Worm (Caenorhabditis elegans): ENCODE data around the gene R09E10.1.

The R09E10.1 gene

ce11 chrIV:10342361-10342706, 19.8 kb upstream of the R09E10.1 start (continued):
- TF ChIP-seq lin-13 (GFP tag; optimal IDR thresholded peaks at IDR 0.05) (no peak), sem-4 (tag; optimal IDR thresholded peaks at IDR 0.05) (no peak), nhr-21 (tag; optimal IDR thresholded peaks at IDR 0.05) (peak; percentile 84), ZK546.5 (tag; optimal IDR thresholded peaks at IDR 0.05) (no peak), gmeb-1 (tag; optimal IDR thresholded peaks at IDR 0.05) (peak; percentile 46), C34F6.9 (tag; optimal IDR thresholded peaks at IDR 0.05) (no peak), ztf-4 (tag; optimal IDR thresholded peaks at IDR 0.05) (peak; percentile 77), unc-39 (tag; optimal IDR thresholded peaks at IDR 0.05) (no peak), lsy-2 (tag; optimal IDR thresholded peaks at IDR 0.05) (peak in 1 of 2 experiments; percentile 52), unc-55 (GFP tag; optimal IDR thresholded peaks at IDR 0.05) (peak; percentile 87), ztf-1 (GFP tag; conservative IDR thresholded peaks at IDR 0.05) (no peak)

- peak; percentile 23 for TF ChIP-seq lin-11 (tag; optimal IDR thresholded peaks at IDR 0.05)
- TF ChIP-seq unc-55 (GFP tag; optimal IDR thresholded peaks at IDR 0.05), result no peak
- TF ChIP-seq C34F6.9 (tag; optimal IDR thresholded peaks at IDR 0.05), result peak; percentile 40
- TF ChIP-seq sma-9 (GFP tag; optimal IDR thresholded peaks at IDR 0.05), result peak; percentile 28
- TF ChIP-seq sma-9 (tag; optimal IDR thresholded peaks at IDR 0.05), result no peak
- TF ChIP-seq mdl-1 (tag; optimal IDR thresholded peaks at IDR 0.05), result peak in 1 of 2 experiments; percentile 36
- no peak for TF ChIP-seq ztf-1 (GFP tag; conservative IDR thresholded peaks at IDR 0.05)
- TF ChIP-seq ama-1 (optimal IDR thresholded peaks at IDR 0.05), result no peak
- TF ChIP-seq egl-27 (tag; optimal IDR thresholded peaks at IDR 0.05), result no peak
- peak; percentile 34 for TF ChIP-seq nhr-129 (tag; optimal IDR thresholded peaks at IDR 0.05)
- peak; percentile 57 for TF ChIP-seq Y55F3AM.14 (GFP tag; optimal IDR thresholded peaks at IDR 0.05)
- TF ChIP-seq lsy-2 (tag; optimal IDR thresholded peaks at IDR 0.05), result peak in 1 of 2 experiments; percentile 8
These were observed 19.2 kb upstream of the R09E10.1 start for ce11 chrIV:10341618-10342360.

- TF ChIP-seq mdl-1 (tag; optimal IDR thresholded peaks at IDR 0.05), result no peak
- peak; percentile 41 for TF ChIP-seq crh-2 (tag; optimal IDR thresholded peaks at IDR 0.05)
These were observed 17.2 kb upstream of the R09E10.1 start for ce11 chrIV:10339701-10340100.

ce11 chrIV:10337286-10337685, 14.7 kb upstream of the R09E10.1 start:
- TF ChIP-seq snpc-4 (tag; optimal IDR thresholded peaks at IDR 0.05) (no peak), lsy-2 (tag; optimal IDR thresholded peaks at IDR 0.05) (no peak), dmd-4 (tag; optimal IDR thresholded peaks at IDR 0.05) (no peak), mbf-1 (tag; optimal IDR thresholded peaks at IDR 0.05) (no peak), sma-3 (GFP tag; optimal IDR thresholded peaks at IDR 0.05) (no peak), unc-39 (tag; optimal IDR thresholded peaks at IDR 0.05) (no peak), gmeb-1 (tag; optimal IDR thresholded peaks at IDR 0.05) (no peak), fos-1 (tag; optimal IDR thresholded peaks at IDR 0.05) (no peak), ZK546.5 (tag; optimal IDR thresholded peaks at IDR 0.05) (no peak), zag-1 (tag; optimal IDR thresholded peaks at IDR 0.05) (no peak), nhr-10 (tag; optimal IDR thresholded peaks at IDR 0.05) (no peak), blmp-1 (tag; optimal IDR thresholded peaks at IDR 0.05; ENCODE audit: insufficient read depth) (no peak), ceh-82 (tag; optimal IDR thresholded peaks at IDR 0.05) (no peak), aly-2 (tag; optimal IDR thresholded peaks at IDR 0.05) (no peak), nhr-25 (tag; optimal IDR thresholded peaks at IDR 0.05) (no peak), mab-5 (tag; optimal IDR thresholded peaks at IDR 0.05) (no peak), unc-55 (GFP tag; optimal IDR thresholded peaks at IDR 0.05) (no peak), crh-2 (tag; optimal IDR thresholded peaks at IDR 0.05) (no peak), alr-1 (tag; optimal IDR thresholded peaks at IDR 0.05) (no peak)

- no peak for TF ChIP-seq ceh-82 (tag; optimal IDR thresholded peaks at IDR 0.05)
- no peak for TF ChIP-seq snpc-4 (tag; optimal IDR thresholded peaks at IDR 0.05)
- TF ChIP-seq nhr-77 (tag; optimal IDR thresholded peaks at IDR 0.05), result no peak
- peak; percentile 32 for TF ChIP-seq gmeb-1 (tag; optimal IDR thresholded peaks at IDR 0.05)
- no peak for TF ChIP-seq Y55F3AM.14 (GFP tag; optimal IDR thresholded peaks at IDR 0.05)
- TF ChIP-seq zag-1 (tag; optimal IDR thresholded peaks at IDR 0.05), result no peak
- no peak for TF ChIP-seq mdl-1 (tag; optimal IDR thresholded peaks at IDR 0.05)
- TF ChIP-seq nhr-10 (tag; optimal IDR thresholded peaks at IDR 0.05), result no peak
- no peak for TF ChIP-seq ceh-16 (tag; optimal IDR thresholded peaks at IDR 0.05)
- TF ChIP-seq C34F6.9 (tag; optimal IDR thresholded peaks at IDR 0.05), result no peak
- no peak for TF ChIP-seq lin-13 (GFP tag; optimal IDR thresholded peaks at IDR 0.05)
- TF ChIP-seq sma-3 (GFP tag; optimal IDR thresholded peaks at IDR 0.05), result no peak
- TF ChIP-seq nhr-129 (tag; optimal IDR thresholded peaks at IDR 0.05), result peak; percentile 36
- TF ChIP-seq aly-2 (tag; optimal IDR thresholded peaks at IDR 0.05), result no peak
- no peak for TF ChIP-seq nhr-6 (tag; optimal IDR thresholded peaks at IDR 0.05)
- TF ChIP-seq egl-27 (tag; optimal IDR thresholded peaks at IDR 0.05), result no peak
- TF ChIP-seq sma-9 (GFP tag; optimal IDR thresholded peaks at IDR 0.05), result peak; percentile 22
- TF ChIP-seq sma-9 (tag; optimal IDR thresholded peaks at IDR 0.05), result no peak
- no peak for TF ChIP-seq nhr-11 (tag; optimal IDR thresholded peaks at IDR 0.05)
- TF ChIP-seq nhr-25 (tag; optimal IDR thresholded peaks at IDR 0.05), result no peak
- peak; percentile 93 for TF ChIP-seq fos-1 (tag; optimal IDR thresholded peaks at IDR 0.05)
- TF ChIP-seq nhr-21 (tag; optimal IDR thresholded peaks at IDR 0.05), result no peak
- no peak for TF ChIP-seq alr-1 (tag; optimal IDR thresholded peaks at IDR 0.05)
- TF ChIP-seq crh-2 (tag; optimal IDR thresholded peaks at IDR 0.05), result peak; percentile 70
- TF ChIP-seq ztf-1 (GFP tag; conservative IDR thresholded peaks at IDR 0.05), result no peak
- TF ChIP-seq elt-1 (tag; optimal IDR thresholded peaks at IDR 0.05), result no peak
- TF ChIP-seq unc-55 (GFP tag; optimal IDR thresholded peaks at IDR 0.05), result peak; percentile 45
- no peak for TF ChIP-seq ztf-11 (tag; optimal IDR thresholded peaks at IDR 0.05)
- TF ChIP-seq nhr-23 (tag; optimal IDR thresholded peaks at IDR 0.05), result no peak
- TF ChIP-seq F13H6.1 (tag; optimal IDR thresholded peaks at IDR 0.05), result no peak
- no peak for TF ChIP-seq blmp-1 (tag; optimal IDR thresholded peaks at IDR 0.05; ENCODE audit: insufficient read depth)
- no peak for TF ChIP-seq unc-39 (tag; optimal IDR thresholded peaks at IDR 0.05)
These were observed 9.3 kb upstream of the R09E10.1 start for ce11 chrIV:10331882-10332281.
